Worm (Caenorhabditis elegans): Measurements from ENCODE around the gene gas-1.

- TF ChIP-seq sox-4 (tag; optimal IDR thresholded peaks at IDR 0.05) (no peak), pha-4 (tag; optimal IDR thresholded peaks at IDR 0.05) (no peak), unc-42 (tag; optimal IDR thresholded peaks at IDR 0.05) (peak; percentile 84), che-1 (tag; optimal IDR thresholded peaks at IDR 0.05) (no peak), ztf-16 (tag; optimal IDR thresholded peaks at IDR 0.05) (no peak)
Observed at ce11 chrX:15616443-15616842, 26.2 kb upstream of the gas-1 start, which contains the start of gene ergi-3.
